Fruit fly (Drosophila melanogaster) whole organism, embryonic: ENCODE data around the gene cac.

Experiments
- Abd-B ChIP-seq: fragments of 200-800 bp; sonication (Bioruptor generic); optimal IDR thresholded peaks from 2 replicates; lab custom pipeline; 2018; ENCODE audit warnings: missing biosample characterization, mild to moderate bottlenecking, missing genetic modification characterization, moderate library complexity
- Asciz ChIP-seq: fragments of 200-800 bp; sonication (Bioruptor generic); optimal IDR thresholded peaks from 2 replicates; lab custom pipeline; 2017; ENCODE audit warnings: missing biosample characterization, mild to moderate bottlenecking, missing genetic modification characterization, missing genetic modification reagents
- BtbVII ChIP-seq: fragments of 200-800 bp; sonication (Bioruptor generic); optimal IDR thresholded peaks from 3 replicates; lab custom pipeline; 2017; ENCODE audit warnings: missing biosample characterization, mild to moderate bottlenecking, missing genetic modification characterization
- CG12155 ChIP-seq: fragments of 200-800 bp; sonication (Bioruptor generic); optimal IDR thresholded peaks from 3 replicates; lab custom pipeline; 2016; ENCODE audit warnings: missing biosample characterization, missing genetic modification characterization
- CG13296 ChIP-seq: fragments of 200-800 bp; sonication (Bioruptor generic); optimal IDR thresholded peaks from 3 replicates; lab custom pipeline; 2018; ENCODE audit warnings: missing biosample characterization, mild to moderate bottlenecking, missing genetic modification characterization
- CG14667 ChIP-seq: fragments of 200-800 bp; sonication (Bioruptor generic); IDR thresholded peaks from 2 replicates; pipeline ENCODE4 v1.3.6; 2022; ENCODE audit warnings: missing biosample characterization, missing genetic modification characterization
- CG15269 ChIP-seq: fragments of 200-800 bp; sonication (Bioruptor generic); optimal IDR thresholded peaks from 2 replicates; lab custom pipeline; 2018; ENCODE audit warnings: missing biosample characterization, mild to moderate bottlenecking, missing genetic modification characterization, moderate library complexity
- CG17359 ChIP-seq: fragments of 200-800 bp; sonication (Bioruptor generic); optimal IDR thresholded peaks from 3 replicates; lab custom pipeline; 2018; ENCODE audit warnings: missing biosample characterization, mild to moderate bottlenecking, missing genetic modification characterization, moderate library complexity
- CG17361 ChIP-seq: fragments of 200-800 bp; sonication (Bioruptor generic); IDR thresholded peaks from 3 replicates; pipeline ENCODE4 v1.3.6; 2022; ENCODE audit warnings: missing biosample characterization, missing genetic modification characterization
- CG2116 ChIP-seq: fragments of 200-800 bp; sonication (Bioruptor generic); optimal IDR thresholded peaks from 3 replicates; lab custom pipeline; 2018; ENCODE audit warnings: missing biosample characterization, mild to moderate bottlenecking, missing genetic modification characterization
- CG30431 ChIP-seq: fragments of 200-800 bp; sonication (Bioruptor generic); optimal IDR thresholded peaks from 2 replicates; lab custom pipeline; 2017; ENCODE audit warnings: missing biosample characterization, missing genetic modification characterization
- CG32772 ChIP-seq: fragments of 200-800 bp; sonication (Bioruptor generic); IDR thresholded peaks from 2 replicates; pipeline ENCODE4 v1.3.6; 2022; ENCODE audit warnings: missing biosample characterization, missing genetic modification characterization
- CG43689 ChIP-seq: fragments of 200-800 bp; sonication (Bioruptor generic); IDR thresholded peaks from 2 replicates; pipeline ENCODE4 v1.3.6; 2022; ENCODE audit warnings: missing biosample characterization, missing genetic modification characterization
- CG4854 ChIP-seq: fragments of 200-800 bp; sonication (Bioruptor generic); optimal IDR thresholded peaks from 2 replicates; lab custom pipeline; 2016; ENCODE audit warnings: missing biosample characterization, missing genetic modification characterization, inconsistent platforms
- CG5953 ChIP-seq: fragments of 200-800 bp; sonication (Bioruptor generic); IDR thresholded peaks from 2 replicates; pipeline ENCODE4 v1.3.6; 2022; ENCODE audit warnings: missing biosample characterization, missing genetic modification characterization
- CG6689 ChIP-seq: fragments of 200-800 bp; sonication (Bioruptor generic); IDR thresholded peaks from 2 replicates; pipeline ENCODE4 v1.3.6; 2022; ENCODE audit warnings: missing biosample characterization, missing genetic modification characterization
- CG6854 ChIP-seq: fragments of 200-800 bp; sonication (Bioruptor generic); optimal IDR thresholded peaks from 3 replicates; lab custom pipeline; 2017; ENCODE audit warnings: missing biosample characterization, mild to moderate bottlenecking, missing genetic modification characterization
- CG7372 ChIP-seq: fragments of 200-800 bp; sonication (Bioruptor generic); IDR thresholded peaks from 2 replicates; pipeline ENCODE4 v1.3.6; 2022; ENCODE audit warnings: missing biosample characterization, missing genetic modification characterization
- CG7556 ChIP-seq: fragments of 200-800 bp; sonication (Bioruptor generic); optimal IDR thresholded peaks from 2 replicates; lab custom pipeline; 2017; ENCODE audit warnings: missing biosample characterization, mild to moderate bottlenecking, missing genetic modification characterization
- CG7839 ChIP-seq: fragments of 200-800 bp; sonication (Bioruptor generic); optimal IDR thresholded peaks from 3 replicates; lab custom pipeline; 2018; ENCODE audit warnings: missing biosample characterization, mild to moderate bottlenecking, missing genetic modification characterization, moderate library complexity
- CG7928 ChIP-seq: fragments of 200-800 bp; sonication (Bioruptor generic); optimal IDR thresholded peaks from 2 replicates; lab custom pipeline; 2017; ENCODE audit warnings: missing biosample characterization, mild to moderate bottlenecking, missing genetic modification characterization
- Camta ChIP-seq: fragments of 200-800 bp; sonication (Bioruptor generic); optimal IDR thresholded peaks from 2 replicates; lab custom pipeline; 2016; ENCODE audit warnings: missing biosample characterization, missing genetic modification characterization
- CoRest ChIP-seq: fragments of 200-800 bp; sonication (Bioruptor generic); optimal IDR thresholded peaks from 3 replicates; lab custom pipeline; 2018; ENCODE audit warnings: missing biosample characterization, mild to moderate bottlenecking, missing genetic modification characterization, moderate library complexity
- Dip2 ChIP-seq: fragments of 200-800 bp; sonication (Bioruptor generic); IDR thresholded peaks from 2 replicates; pipeline ENCODE4 v1.3.6; 2022; ENCODE audit warnings: missing biosample characterization, missing genetic modification characterization
- Fer2 ChIP-seq: fragments of 200-800 bp; sonication (Bioruptor generic); optimal IDR thresholded peaks from 2 replicates; lab custom pipeline; 2018; ENCODE audit warnings: missing biosample characterization, mild to moderate bottlenecking, missing genetic modification characterization, moderate library complexity
- Gsc ChIP-seq: fragments of 200-800 bp; sonication (Bioruptor generic); IDR thresholded peaks from 2 replicates; pipeline ENCODE4 v1.3.6; 2022; ENCODE audit warnings: missing biosample characterization, missing genetic modification characterization
- Hr51 ChIP-seq, 2 experiments: fragments of 200-800 bp; sonication (Bioruptor generic); optimal IDR thresholded peaks; 2 replicates in 1 of 2; 3 replicates in 1 of 2; lab custom pipeline; 2016 to 2018; ENCODE audit warnings: missing biosample characterization in 2 of 2, missing genetic modification characterization in 2 of 2, mild to moderate bottlenecking in 1 of 2, moderate library complexity in 1 of 2
- NfI ChIP-seq: fragments of 200-800 bp; sonication (Bioruptor generic); optimal IDR thresholded peaks from 3 replicates; lab custom pipeline; 2018; ENCODE audit warnings: missing biosample characterization, mild to moderate bottlenecking, missing genetic modification characterization, moderate library complexity
- Oaz ChIP-seq: fragments of 200-800 bp; sonication (Bioruptor generic); IDR thresholded peaks from 2 replicates; pipeline ENCODE4 v1.3.6; 2022; ENCODE audit warnings: missing biosample characterization, missing genetic modification characterization
- Sox100B ChIP-seq: fragments of 200-800 bp; sonication (Bioruptor generic); optimal IDR thresholded peaks from 3 replicates; lab custom pipeline; 2018; ENCODE audit warnings: missing biosample characterization, mild to moderate bottlenecking, missing genetic modification characterization
- Xbp1 ChIP-seq: fragments of 200-800 bp; sonication (Bioruptor generic); optimal IDR thresholded peaks from 3 replicates; lab custom pipeline; 2016; ENCODE audit warnings: missing biosample characterization, mild to moderate bottlenecking, missing genetic modification characterization
- ase ChIP-seq: fragments of 200-800 bp; sonication (Bioruptor generic); IDR thresholded peaks from 3 replicates; pipeline ENCODE4 v1.3.6; 2022; ENCODE audit warnings: missing biosample characterization, missing genetic modification characterization
- croc ChIP-seq: fragments of 200-800 bp; sonication (Bioruptor generic); conservative IDR thresholded peaks from 3 replicates; pipeline ENCODE4 v1.3.6; 2022; ENCODE audit warnings: missing biosample characterization, missing genetic modification characterization
- dmrt11E ChIP-seq: fragments of 200-800 bp; sonication (Bioruptor generic); optimal IDR thresholded peaks from 3 replicates; lab custom pipeline; 2018; ENCODE audit warnings: missing biosample characterization, mild to moderate bottlenecking, missing genetic modification characterization, moderate library complexity
- eve ChIP-seq, 2 experiments: fragments of >200 bp; optimal IDR thresholded peaks; 2 replicates each; lab custom pipeline; 2017; ENCODE audit warnings: missing biosample characterization in 2 of 2, missing genetic modification characterization in 2 of 2
- fd96Cb ChIP-seq: fragments of 200-800 bp; sonication (Bioruptor generic); optimal IDR thresholded peaks from 2 replicates; lab custom pipeline; 2018; ENCODE audit warnings: missing biosample characterization, mild to moderate bottlenecking, missing genetic modification characterization, moderate library complexity
- ken ChIP-seq: fragments of 200-800 bp; sonication (Bioruptor generic); IDR thresholded peaks from 3 replicates; pipeline ENCODE4 v1.3.6; 2022; ENCODE audit warnings: missing biosample characterization, missing genetic modification characterization
- lab ChIP-seq: fragments of 200-800 bp; sonication (Bioruptor generic); optimal IDR thresholded peaks from 3 replicates; lab custom pipeline; 2017; ENCODE audit warnings: missing biosample characterization, missing genetic modification characterization, mild to moderate bottlenecking, moderate library complexity, missing genetic modification reagents
- nerfin-2 ChIP-seq: fragments of 200-800 bp; sonication (Bioruptor generic); IDR thresholded peaks from 2 replicates; pipeline ENCODE4 v1.3.6; 2022; ENCODE audit warnings: missing biosample characterization, missing genetic modification characterization; ENCODE audit not compliant: partially characterized antibody
- nmo ChIP-seq: fragments of 200-800 bp; sonication (Bioruptor generic); optimal IDR thresholded peaks from 2 replicates; lab custom pipeline; 2018; ENCODE audit warnings: missing biosample characterization, mild to moderate bottlenecking, missing genetic modification characterization, moderate library complexity
- odd ChIP-seq: fragments of 200-800 bp; sonication (Bioruptor generic); optimal IDR thresholded peaks from 2 replicates; lab custom pipeline; 2017; ENCODE audit warnings: missing biosample characterization, mild to moderate bottlenecking, missing genetic modification characterization
- otp ChIP-seq: fragments of 200-800 bp; sonication (Bioruptor generic); IDR thresholded peaks from 3 replicates; pipeline ENCODE4, ENCODE4 v1.3.6; 2022; ENCODE audit warnings: missing biosample characterization, missing genetic modification characterization
- sd ChIP-seq: fragments of 200-800 bp; sonication (Bioruptor generic); optimal IDR thresholded peaks from 3 replicates; lab custom pipeline; 2018; ENCODE audit warnings: missing biosample characterization, mild to moderate bottlenecking, missing genetic modification characterization, moderate library complexity
- sens-2 ChIP-seq: fragments of 200-800 bp; sonication (Bioruptor generic); IDR thresholded peaks from 2 replicates; pipeline ENCODE4 v1.3.6; 2022; ENCODE audit warnings: missing biosample characterization, missing genetic modification characterization
- seq ChIP-seq: fragments of 200-800 bp; sonication (Bioruptor generic); IDR thresholded peaks from 2 replicates; pipeline ENCODE4 v1.3.6; 2022; ENCODE audit warnings: missing biosample characterization, missing genetic modification characterization
- sqz ChIP-seq: fragments of 200-800 bp; sonication (Bioruptor generic); optimal IDR thresholded peaks from 3 replicates; lab custom pipeline; 2018; ENCODE audit warnings: missing biosample characterization, mild to moderate bottlenecking, missing genetic modification characterization
- tap ChIP-seq: fragments of 200-800 bp; optimal IDR thresholded peaks from 3 replicates; lab custom pipeline; 2019; ENCODE audit warnings: missing biosample characterization, mild to moderate bottlenecking, missing genetic modification characterization, moderate library complexity
- tio ChIP-seq: fragments of 200-800 bp; sonication (Bioruptor generic); optimal IDR thresholded peaks from 2 replicates; lab custom pipeline; 2017; ENCODE audit warnings: missing biosample characterization, missing genetic modification characterization, inconsistent platforms
- wor ChIP-seq: fragments of 200-800 bp; sonication (Bioruptor generic); IDR thresholded peaks from 2 replicates; pipeline ENCODE4 v1.3.6; 2022; ENCODE audit warnings: missing biosample characterization, missing genetic modification characterization
- yki ChIP-seq: fragments of >200 bp; optimal IDR thresholded peaks from 3 replicates; lab custom pipeline; 2018
- z ChIP-seq: fragments of 200-800 bp; sonication (Bioruptor generic); IDR thresholded peaks from 3 replicates; pipeline ENCODE4 v1.3.6; 2022; ENCODE audit warnings: missing biosample characterization, missing genetic modification characterization
- zfh2 ChIP-seq: fragments of 200-800 bp; sonication (Bioruptor generic); optimal IDR thresholded peaks from 2 replicates; lab custom pipeline; 2016; ENCODE audit warnings: missing biosample characterization, missing genetic modification characterization

cac gene

DNA sequence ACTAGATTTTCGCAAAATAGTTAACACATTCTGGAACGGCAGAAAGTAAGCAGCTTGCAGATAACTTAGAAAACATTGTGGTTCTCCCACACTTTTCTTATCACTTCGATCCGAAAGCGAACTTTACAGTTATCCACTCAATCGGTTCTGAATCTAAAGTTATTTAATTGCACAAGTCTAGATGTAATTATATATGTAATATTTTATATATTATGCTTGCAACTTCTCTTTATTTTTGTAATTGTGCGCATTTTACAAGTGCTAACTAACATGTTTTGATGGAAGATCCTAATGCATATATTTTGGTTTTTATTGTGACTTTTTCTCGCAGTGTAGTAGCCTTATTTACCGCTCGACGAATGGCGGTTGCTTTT lies 19.5 kb upstream of the cac start (continued):
- TF ChIP-seq Fer2, result no peak
- TF ChIP-seq CG6689 (GFP tag; lab: Robert Waterston, UW), result peak; percentile 11; the same call in 1 of the 2 replicates
- TF ChIP-seq ase (GFP tag; lab: Robert Waterston, UW), result no peak
- peak; percentile 44 for TF ChIP-seq odd (GFP tag; lab: Kevin White, UChicago)
- TF ChIP-seq CG12155, result no peak
- TF ChIP-seq croc (GFP tag; lab: Robert Waterston, UW), result no peak
- TF ChIP-seq Abd-B (GFP tag; lab: Kevin White, UChicago), result no peak
- no peak for TF ChIP-seq CG7928 (GFP tag; lab: Kevin White, UChicago)
- no peak for TF ChIP-seq sd (tag; lab: Kevin White, UChicago)
- TF ChIP-seq otp (GFP tag; lab: Robert Waterston, UW), result no peak
- no peak for TF ChIP-seq NfI (GFP tag; lab: Kevin White, UChicago)
- TF ChIP-seq CG30431 (GFP tag; lab: Kevin White, UChicago), result no peak
- no peak for TF ChIP-seq seq (GFP tag; lab: Robert Waterston, UW)
- no peak for TF ChIP-seq CG6854
- no peak for TF ChIP-seq CG7372 (GFP tag; lab: Robert Waterston, UW)
- TF ChIP-seq lab (GFP tag; lab: Kevin White, UChicago), result no peak
- TF ChIP-seq Dip2 (GFP tag; lab: Robert Waterston, UW), result no peak
- TF ChIP-seq CG4854 (GFP tag; lab: Kevin White, UChicago), result no peak
- no peak for TF ChIP-seq Camta (GFP tag; lab: Kevin White, UChicago)
- TF ChIP-seq zfh2, result no peak
- TF ChIP-seq ken (GFP tag; lab: Robert Waterston, UW), result no peak
- peak; percentile 11 for TF ChIP-seq CG13296 (GFP tag; lab: Kevin White, UChicago)
- TF ChIP-seq wor (GFP tag; lab: Robert Waterston, UW), result 0 out of 2 replicates have a peak, but pooled peaks have one; percentile 9
- peak; percentile 65 for TF ChIP-seq nmo (GFP tag; lab: Kevin White, UChicago)
- peak; percentile 67 for TF ChIP-seq CG7556 (GFP tag; lab: Kevin White, UChicago)
- peak; percentile 1 for TF ChIP-seq fd96Cb (tag; lab: Kevin White, UChicago)
- peak; percentile 42 for TF ChIP-seq CG15269 (tag; lab: Kevin White, UChicago)
- no peak for TF ChIP-seq dmrt11E (tag; lab: Kevin White, UChicago)
- TF ChIP-seq tio (GFP tag; lab: Kevin White, UChicago), result peak; percentile 17
- TF ChIP-seq Xbp1, result peak; percentile 15
- TF ChIP-seq eve (GFP tag; optimal IDR thresholded peaks at IDR 0.05; lab: Kevin White, UChicago), result no peak
- peak; percentile 10 for TF ChIP-seq CG17359 (tag; lab: Kevin White, UChicago)
- TF ChIP-seq CoRest (tag; lab: Kevin White, UChicago), result peak; percentile 61
- peak; percentile 41 for TF ChIP-seq CG7839 (tag; lab: Kevin White, UChicago)
- no peak for TF ChIP-seq tap (tag; lab: Kevin White, UChicago)
- TF ChIP-seq CG32772, result no peak
- TF ChIP-seq yki, result no peak
- peak in 1 of 2 experiments; percentile 62 for TF ChIP-seq Hr51 (GFP tag; optimal IDR thresholded peaks at IDR 0.05; lab: Kevin White, UChicago)
- no peak for TF ChIP-seq CG14667 (GFP tag; lab: Robert Waterston, UW)
- TF ChIP-seq z, result no peak
- peak; percentile 79 for TF ChIP-seq CG17361 (GFP tag; lab: Robert Waterston, UW)
- TF ChIP-seq Asciz (GFP tag; lab: Kevin White, UChicago), result no peak
- TF ChIP-seq Sox100B, result peak; percentile 76
- no peak for TF ChIP-seq sens-2 (GFP tag; lab: Robert Waterston, UW)
- TF ChIP-seq nerfin-2, result no peak
- TF ChIP-seq Gsc (GFP tag; lab: Robert Waterston, UW), result no peak
- peak; percentile 14 for TF ChIP-seq BtbVII (GFP tag; lab: Kevin White, UChicago)
- no peak for TF ChIP-seq CG43689 (GFP tag; lab: Robert Waterston, UW)
- no peak for TF ChIP-seq CG2116
- TF ChIP-seq Oaz, result no peak
- TF ChIP-seq sqz (GFP tag; lab: Kevin White, UChicago), result no peak
- no peak for TF ChIP-seq CG5953 (GFP tag; lab: Robert Waterston, UW)
